Worm (Caenorhabditis elegans) whole organism, L3 larva: Measurements from ENCODE around the gene clec-151.

Experiments
- egl-27 ChIP-seq: sonication (generic microtip); optimal IDR thresholded peaks from 4 replicates; lab custom pipeline; 2017; ENCODE audit warnings: missing biosample characterization, missing genetic modification reagents, missing genetic modification characterization
- elt-2 ChIP-seq: sonication (generic microtip); optimal IDR thresholded peaks from 2 replicates; lab custom pipeline; 2016; ENCODE audit warnings: missing genetic modification reagents, mild to moderate bottlenecking, missing genetic modification characterization, missing compliant biosample characterization
- jun-1 ChIP-seq: fragments of 150-350 bp; optimal IDR thresholded peaks from 2 replicates; lab custom pipeline; 2014; ENCODE audit warnings: missing biosample characterization, missing genetic modification reagents, missing genetic modification characterization
- nhr-237 ChIP-seq: fragments of 150-350 bp; optimal IDR thresholded peaks from 2 replicates; lab custom pipeline; 2014; ENCODE audit warnings: missing biosample characterization, missing genetic modification characterization
- nhr-25 ChIP-seq: sonication (generic microtip); optimal IDR thresholded peaks from 2 replicates; lab custom pipeline; 2017; ENCODE audit warnings: missing biosample characterization, missing genetic modification characterization
- pqm-1 ChIP-seq: fragments of 150-350 bp; optimal IDR thresholded peaks from 2 replicates; lab custom pipeline; 2017; ENCODE audit warnings: missing biosample characterization, missing genetic modification characterization, inconsistent platforms
- sea-2 ChIP-seq: fragments of 150-350 bp; sonication (generic microtip); optimal IDR thresholded peaks from 4 replicates; lab custom pipeline; 2014; ENCODE audit warnings: missing biosample characterization, missing genetic modification reagents, missing genetic modification characterization
- unc-39 ChIP-seq: sonication (generic microtip); optimal IDR thresholded peaks from 4 replicates; lab custom pipeline; 2017; ENCODE audit warnings: missing biosample characterization, missing genetic modification characterization

- TF ChIP-seq nhr-25 (tag; lab: Kevin White, UChicago) (no peak), pqm-1 (tag; lab: Kevin White, UChicago) (no peak), egl-27 (tag; lab: Kevin White, UChicago) (no peak), jun-1 (tag; lab: Kevin White, UChicago) (no peak), unc-39 (tag; lab: Kevin White, UChicago) (no peak), nhr-237 (tag; lab: Kevin White, UChicago) (no peak), elt-2 (tag; lab: Kevin White, UChicago) (no peak), sea-2 (no peak)
Measured at ce11 chrIII:4647341-4647740, 19.1 kb downstream of the clec-151 start.
